Worm (Caenorhabditis elegans) whole organism, young adult: ENCODE data around the gene F11A5.13.

Source experiments
- B0336.3 ChIP-seq: fragments of 200-800 bp; sonication (Bioruptor generic); IDR thresholded peaks from 2 replicates; pipeline ENCODE4 v1.3.6; 2022; ENCODE audit warnings: missing genetic modification characterization, missing compliant biosample characterization
- D2030.7 ChIP-seq: fragments of 200-800 bp; sonication (Bioruptor generic); IDR thresholded peaks from 2 replicates; pipeline ENCODE4 v1.3.6; 2022; ENCODE audit warnings: missing genetic modification reagents, missing genetic modification characterization, missing compliant biosample characterization
- F23B12.7 ChIP-seq: sonication (generic microtip); optimal IDR thresholded peaks from 2 replicates; lab custom pipeline; 2017; ENCODE audit warnings: missing genetic modification characterization, mild to moderate bottlenecking, missing compliant biosample characterization, antibody characterized with exemption, moderate library complexity; ENCODE audit not compliant: insufficient read depth
- F37B4.10 ChIP-seq: fragments of 200-800 bp; sonication (Bioruptor generic); IDR thresholded peaks from 2 replicates; pipeline ENCODE4 v1.3.6; 2022; ENCODE audit warnings: missing genetic modification characterization, missing compliant biosample characterization
- F49E8.2 ChIP-seq: sonication (generic microtip); optimal IDR thresholded peaks from 3 replicates; lab custom pipeline; 2017; ENCODE audit warnings: missing genetic modification characterization, mild to moderate bottlenecking, missing compliant biosample characterization, antibody characterized with exemption, moderate library complexity; ENCODE audit not compliant: insufficient read depth
- T07F8.4 ChIP-seq: sonication (generic microtip); optimal IDR thresholded peaks from 2 replicates; lab custom pipeline; 2016; ENCODE audit warnings: mild to moderate bottlenecking, missing genetic modification characterization, moderate library complexity, missing compliant biosample characterization
- Y56A3A.18 ChIP-seq: fragments of 200-800 bp; sonication (Bioruptor generic); IDR thresholded peaks from 2 replicates; pipeline ENCODE4 v1.3.6; 2022; ENCODE audit warnings: missing genetic modification reagents, missing genetic modification characterization, missing compliant biosample characterization
- ZK185.1 ChIP-seq: sonication (generic microtip); optimal IDR thresholded peaks from 2 replicates; lab custom pipeline; 2016; ENCODE audit warnings: mild to moderate bottlenecking, missing genetic modification characterization, missing compliant biosample characterization; ENCODE audit not compliant: poor library complexity, severe bottlenecking
- aptf-2 ChIP-seq: fragments of 200-800 bp; sonication (Bioruptor generic); conservative IDR thresholded peaks from 2 replicates; pipeline ENCODE4 v1.3.6; 2022; ENCODE audit warnings: missing genetic modification reagents, missing genetic modification characterization, missing compliant biosample characterization
- aptf-3 ChIP-seq: fragments of 200-800 bp; sonication (Bioruptor generic); IDR thresholded peaks from 2 replicates; pipeline ENCODE4 v1.3.6; 2022; ENCODE audit warnings: missing genetic modification characterization, missing compliant biosample characterization
- atf-7 ChIP-seq: sonication (generic microtip); optimal IDR thresholded peaks from 2 replicates; lab custom pipeline; 2017; ENCODE audit warnings: mild to moderate bottlenecking, missing genetic modification characterization, missing compliant biosample characterization
- athp-1 ChIP-seq: sonication (generic microtip); optimal IDR thresholded peaks from 2 replicates; lab custom pipeline; 2017; ENCODE audit warnings: mild to moderate bottlenecking, missing genetic modification characterization, missing compliant biosample characterization
- attf-5 ChIP-seq: fragments of 200-800 bp; sonication (Bioruptor generic); optimal IDR thresholded peaks from 2 replicates; lab custom pipeline; 2018; ENCODE audit warnings: mild to moderate bottlenecking, missing genetic modification characterization, missing compliant biosample characterization
- bed-2 ChIP-seq: fragments of 200-800 bp; sonication (Bioruptor generic); IDR thresholded peaks from 2 replicates; pipeline ENCODE4 v1.3.6; 2022; ENCODE audit warnings: missing genetic modification reagents, missing genetic modification characterization, missing compliant biosample characterization
- ccch-3 ChIP-seq: fragments of 200-800 bp; sonication (Bioruptor generic); optimal IDR thresholded peaks from 2 replicates; lab custom pipeline; 2018; ENCODE audit warnings: mild to moderate bottlenecking, missing genetic modification characterization, missing compliant biosample characterization
- ceh-27 ChIP-seq: fragments of 200-800 bp; sonication (Bioruptor generic); optimal IDR thresholded peaks from 2 replicates; lab custom pipeline; 2018; ENCODE audit warnings: mild to moderate bottlenecking, missing genetic modification characterization, moderate library complexity, missing compliant biosample characterization
- ceh-40 ChIP-seq: fragments of 200-800 bp; sonication (Bioruptor generic); IDR thresholded peaks from 2 replicates; pipeline ENCODE4 v1.3.6; 2022; ENCODE audit warnings: missing genetic modification characterization, missing compliant biosample characterization
- ceh-91 ChIP-seq: fragments of 200-800 bp; sonication (Bioruptor generic); IDR thresholded peaks from 2 replicates; pipeline ENCODE4 v1.3.6; 2022; ENCODE audit warnings: missing genetic modification reagents, missing genetic modification characterization, missing compliant biosample characterization
- dpff-1 ChIP-seq: sonication (generic microtip); optimal IDR thresholded peaks from 2 replicates; lab custom pipeline; 2017; ENCODE audit warnings: mild to moderate bottlenecking, missing genetic modification characterization, missing compliant biosample characterization
- fkh-3 ChIP-seq: sonication (generic microtip); optimal IDR thresholded peaks from 2 replicates; lab custom pipeline; 2016; ENCODE audit warnings: mild to moderate bottlenecking, missing genetic modification characterization, missing compliant biosample characterization
- hlh-26 ChIP-seq: fragments of 200-800 bp; sonication (Bioruptor generic); conservative IDR thresholded peaks from 2 replicates; pipeline ENCODE4 v1.3.6; 2022; ENCODE audit warnings: missing genetic modification reagents, missing genetic modification characterization, missing compliant biosample characterization
- hsf-1 ChIP-seq: fragments of 200-800 bp; sonication (Bioruptor generic); IDR thresholded peaks from 2 replicates; pipeline ENCODE4 v1.3.6; 2022; ENCODE audit warnings: missing genetic modification reagents, missing genetic modification characterization, missing compliant biosample characterization
- let-607 ChIP-seq, 2 experiments: fragments of 200-800 bp in 1 of 2; sonication (Bioruptor generic) in 1 of 2; sonication (generic microtip) in 1 of 2; optimal IDR thresholded peaks; 2 replicates each; lab custom pipeline; 2016 to 2018; ENCODE audit warnings: mild to moderate bottlenecking in 2 of 2, missing compliant biosample characterization in 2 of 2, missing genetic modification characterization in 2 of 2, moderate library complexity in 2 of 2, missing genotype in 1 of 2
- lin-54 ChIP-seq: fragments of 200-800 bp; sonication (Bioruptor generic); optimal IDR thresholded peaks from 2 replicates; lab custom pipeline; 2018; ENCODE audit warnings: mild to moderate bottlenecking, missing genetic modification characterization, missing compliant biosample characterization
- lir-1 ChIP-seq: fragments of 200-800 bp; sonication (Bioruptor generic); conservative IDR thresholded peaks from 2 replicates; pipeline ENCODE4 v1.3.6; 2022; ENCODE audit warnings: missing genetic modification reagents, missing genetic modification characterization, missing compliant biosample characterization
- lsy-27 ChIP-seq: sonication (generic microtip); optimal IDR thresholded peaks from 2 replicates; lab custom pipeline; 2017; ENCODE audit warnings: missing genetic modification characterization, mild to moderate bottlenecking, missing compliant biosample characterization, antibody characterized with exemption, missing genotype, borderline replicate concordance; ENCODE audit not compliant: insufficient read depth
- madf-10 ChIP-seq: sonication (generic microtip); optimal IDR thresholded peaks from 2 replicates; lab custom pipeline; 2016; ENCODE audit warnings: mild to moderate bottlenecking, missing genetic modification characterization, missing compliant biosample characterization
- madf-6 ChIP-seq: fragments of 200-800 bp; sonication (Bioruptor generic); IDR thresholded peaks from 2 replicates; pipeline ENCODE4 v1.3.6; 2022; ENCODE audit warnings: missing genetic modification reagents, missing genetic modification characterization, missing compliant biosample characterization
- madf-8 ChIP-seq: fragments of 200-800 bp; sonication (Bioruptor generic); conservative IDR thresholded peaks from 2 replicates; pipeline ENCODE4 v1.3.6; 2022; ENCODE audit warnings: missing genetic modification reagents, missing genetic modification characterization, missing compliant biosample characterization
- nfya-2 ChIP-seq: fragments of 200-800 bp; sonication (Bioruptor generic); IDR thresholded peaks from 2 replicates; pipeline ENCODE4 v1.3.6; 2022; ENCODE audit warnings: missing genetic modification reagents, missing genetic modification characterization, missing compliant biosample characterization
- nhr-27 ChIP-seq: fragments of 200-800 bp; sonication (Bioruptor generic); optimal IDR thresholded peaks from 2 replicates; lab custom pipeline; 2018; ENCODE audit warnings: mild to moderate bottlenecking, missing genetic modification characterization, moderate library complexity, missing compliant biosample characterization
- nhr-80 ChIP-seq: sonication (generic microtip); optimal IDR thresholded peaks from 2 replicates; lab custom pipeline; 2016; ENCODE audit warnings: missing genetic modification characterization, missing compliant biosample characterization
- sdz-38 ChIP-seq: sonication (generic microtip); optimal IDR thresholded peaks from 2 replicates; lab custom pipeline; 2016; ENCODE audit warnings: missing genotype, missing genetic modification characterization, missing compliant biosample characterization
- snpc-1.3 ChIP-seq: sonication (generic microtip); optimal IDR thresholded peaks from 2 replicates; lab custom pipeline; 2017; ENCODE audit warnings: missing genetic modification characterization, mild to moderate bottlenecking, missing compliant biosample characterization, antibody characterized with exemption, moderate library complexity, missing genotype, missing genetic modification reagents; ENCODE audit not compliant: insufficient read depth
- snpc-4 ChIP-seq, 5 experiments: fragments of 150-350 bp in 1 of 5; sonication (generic microtip) in 4 of 5; optimal IDR thresholded peaks; 2 replicates each; lab custom pipeline; 2014 to 2018; ENCODE audit warnings: missing genetic modification characterization in 5 of 5, missing biosample characterization in 3 of 5, antibody characterized with exemption in 2 of 5, mild to moderate bottlenecking in 2 of 5, missing compliant biosample characterization in 2 of 5, missing genotype in 2 of 5, moderate library complexity in 2 of 5, missing genetic modification reagents in 1 of 5
- somi-1 ChIP-seq: fragments of 200-800 bp; sonication (Bioruptor generic); optimal IDR thresholded peaks from 2 replicates; lab custom pipeline; 2018; ENCODE audit warnings: mild to moderate bottlenecking, missing genetic modification characterization, missing compliant biosample characterization
- sptf-2 ChIP-seq: fragments of 200-800 bp; sonication (Bioruptor generic); optimal IDR thresholded peaks from 2 replicates; lab custom pipeline; 2018; ENCODE audit warnings: mild to moderate bottlenecking, missing genetic modification characterization, missing compliant biosample characterization
- xnd-1 ChIP-seq: sonication (generic microtip); optimal IDR thresholded peaks from 2 replicates; lab custom pipeline; 2016; ENCODE audit warnings: missing genotype, missing genetic modification reagents, missing genetic modification characterization, missing compliant biosample characterization
- ztf-22 ChIP-seq: fragments of 200-800 bp; sonication (Bioruptor generic); optimal IDR thresholded peaks from 2 replicates; lab custom pipeline; 2018; ENCODE audit warnings: mild to moderate bottlenecking, missing genetic modification characterization, moderate library complexity, missing compliant biosample characterization

The F11A5.13 gene

ce11 chrV:16233624-16234023 is 7.1 kb upstream of the F11A5.13 start, which contains the start of gene clec-233 (continued):
- no peak for TF ChIP-seq F49E8.2 (tag; lab: Kevin White, UChicago)

- TF ChIP-seq F23B12.7 (tag; lab: Kevin White, UChicago) (no peak), nhr-80 (tag; lab: Kevin White, UChicago) (peak; percentile 51)
These were observed 5.7 kb upstream of the F11A5.13 start, which contains the start of gene gst-22 for ce11 chrV:16232180-16232579. gst-22 (minus strand) TSS chrV:16232282.

ce11 chrV:16229896-16230295 is 3.4 kb upstream of the F11A5.13 start, which contains the start of the genes F21H7.2 and F21H7.12:
F21H7.2 (minus strand) TSS chrV:16229996.
F21H7.12 (plus strand) TSS chrV:16230165.
- TF ChIP-seq madf-6 (GFP tag; lab: Robert Waterston, UW) (no peak), aptf-2 (no peak), dpff-1 (tag; lab: Kevin White, UChicago) (no peak), sptf-2 (GFP tag; lab: Kevin White, UChicago) (no peak), nhr-27 (no peak), attf-5 (GFP tag; lab: Kevin White, UChicago) (no peak), athp-1 (no peak), F23B12.7 (tag; lab: Kevin White, UChicago) (no peak), let-607 (tag; optimal IDR thresholded peaks at IDR 0.05; lab: Kevin White, UChicago) (no peak)

ce11 chrV:16229439-16229838 is 3.0 kb upstream of the F11A5.13 start:
- no peak for TF ChIP-seq xnd-1 (tag; lab: Kevin White, UChicago)
- no peak for TF ChIP-seq atf-7 (tag; lab: Kevin White, UChicago)
- no peak for TF ChIP-seq snpc-1.3 (tag; lab: Kevin White, UChicago)
- no peak for TF ChIP-seq ceh-91
- no peak for TF ChIP-seq fkh-3
- no peak for TF ChIP-seq B0336.3 (GFP tag; lab: Robert Waterston, UW)
- TF ChIP-seq ceh-27 (GFP tag; lab: Kevin White, UChicago), result no peak
- TF ChIP-seq nhr-27, result no peak
- TF ChIP-seq somi-1, result no peak
- TF ChIP-seq madf-10, result no peak
- TF ChIP-seq Y56A3A.18, result no peak

- no peak for TF ChIP-seq lir-1 (GFP tag; lab: Robert Waterston, UW)
- TF ChIP-seq T07F8.4 (tag; lab: Kevin White, UChicago), result no peak
- TF ChIP-seq lsy-27 (tag; lab: Kevin White, UChicago), result peak; percentile 21
- peak; percentile 76 for TF ChIP-seq D2030.7 (GFP tag; lab: Robert Waterston, UW)
- TF ChIP-seq ccch-3 (GFP tag; lab: Kevin White, UChicago), result no peak
- TF ChIP-seq sdz-38 (tag; lab: Kevin White, UChicago), result no peak
- TF ChIP-seq hsf-1 (GFP tag; lab: Robert Waterston, UW), result no peak
- TF ChIP-seq attf-5 (GFP tag; lab: Kevin White, UChicago), result no peak
- TF ChIP-seq ceh-40 (GFP tag; lab: Robert Waterston, UW), result no peak
- no peak for TF ChIP-seq somi-1
- TF ChIP-seq ztf-22, result no peak
- peak; percentile 89 for TF ChIP-seq snpc-4 (GFP tag; optimal IDR thresholded peaks at IDR 0.05; lab: Kevin White, UChicago)
- peak; percentile 82 to 97 (median 92) for TF ChIP-seq snpc-4 (tag; optimal IDR thresholded peaks at IDR 0.05; lab: Kevin White, UChicago)
- TF ChIP-seq let-607 (tag; optimal IDR thresholded peaks at IDR 0.05; lab: Kevin White, UChicago), result no peak
- no peak for TF ChIP-seq bed-2 (GFP tag; lab: Robert Waterston, UW)
- no peak for TF ChIP-seq nfya-2 (GFP tag; lab: Robert Waterston, UW)
- TF ChIP-seq hlh-26 (GFP tag; lab: Robert Waterston, UW), result no peak
- TF ChIP-seq ZK185.1 (tag; lab: Kevin White, UChicago), result no peak
- 0 out of 2 replicates have a peak, but pooled peaks have one; percentile 29 for TF ChIP-seq aptf-2
- no peak for TF ChIP-seq aptf-3 (GFP tag; lab: Robert Waterston, UW)
- TF ChIP-seq lin-54 (GFP tag; lab: Kevin White, UChicago), result peak; percentile 16
- TF ChIP-seq madf-8 (GFP tag; lab: Robert Waterston, UW), result 0 out of 2 replicates have a peak, but pooled peaks have one; percentile 11
- TF ChIP-seq F37B4.10 (GFP tag; lab: Robert Waterston, UW), result no peak
These were observed 861 bp downstream of the F11A5.13 start for ce11 chrV:16225524-16226116.
